Worm (Caenorhabditis elegans) whole organism, early embryonic: Measurements from ENCODE around the gene pbs-6.

Source experiments
- ama-1 ChIP-seq: fragments of 150-350 bp; optimal IDR thresholded peaks from 2 replicates; lab custom pipeline; 2014
- ceh-13 ChIP-seq: fragments of 200-800 bp; sonication (Bioruptor generic); optimal IDR thresholded peaks from 2 replicates; lab custom pipeline; 2018; ENCODE audit warnings: mild to moderate bottlenecking, missing genetic modification characterization, missing compliant biosample characterization
- flt-1 ChIP-seq: fragments of 200-800 bp; sonication (Bioruptor generic); IDR thresholded peaks from 2 replicates; pipeline ENCODE4 v1.3.6; 2022; ENCODE audit warnings: missing genetic modification characterization, missing compliant biosample characterization

DNA sequence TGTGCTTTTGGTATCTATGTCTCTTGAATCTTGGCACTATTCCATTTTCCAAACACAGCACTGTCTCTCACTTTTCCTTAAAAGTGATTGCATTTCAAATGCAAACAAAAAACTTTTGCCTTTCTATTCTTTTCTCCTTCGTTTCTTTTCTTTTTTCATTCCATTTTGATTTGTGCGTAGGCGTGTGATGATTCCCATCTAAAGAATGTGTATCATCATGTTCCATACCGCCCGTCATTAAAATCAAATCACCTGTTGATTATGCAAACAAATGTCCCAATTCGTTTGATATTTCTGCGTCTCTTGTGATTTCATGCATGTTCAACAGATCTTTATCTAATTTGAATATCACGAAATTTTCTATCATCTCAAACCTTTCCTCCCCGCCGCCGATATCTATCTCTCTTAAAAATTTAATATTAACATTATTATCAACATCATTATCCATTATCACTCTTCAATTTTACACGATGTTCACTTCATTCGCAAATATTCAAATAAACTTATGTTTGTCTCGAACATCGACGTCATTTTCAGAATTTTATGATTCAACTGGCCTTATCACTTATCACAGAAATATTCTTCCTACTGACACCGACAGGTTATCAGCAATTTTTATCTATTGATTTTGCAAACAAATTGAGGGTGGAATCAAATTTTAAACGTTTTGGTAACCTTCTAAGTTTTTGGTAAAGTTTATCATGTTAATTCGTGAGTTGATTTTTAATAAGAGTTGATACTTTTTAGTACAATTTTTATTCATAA lies 47.6 kb upstream of the pbs-6 start:
- TF ChIP-seq flt-1 (GFP tag; lab: Robert Waterston, UW) (no peak), ceh-13 (no peak), ama-1 (no peak)
